Fruit fly (Drosophila melanogaster) whole organism, embryonic: ENCODE measurements around the gene CG4313.
A peak's percentile ranks its signal among the peaks of the same experiment; 100 is the strongest.

Experiments
- B-H1 ChIP-seq: fragments of 200-800 bp; sonication (Bioruptor generic); IDR thresholded peaks from 3 replicates; pipeline ENCODE4 v1.3.6; 2022; ENCODE audit warnings: missing biosample characterization, missing genetic modification characterization
- Bdp1 ChIP-seq: fragments of 200-800 bp; sonication (Bioruptor generic); optimal IDR thresholded peaks from 3 replicates; lab custom pipeline; 2016; ENCODE audit warnings: missing biosample characterization, missing genetic modification characterization
- CG10959 ChIP-seq: fragments of 200-800 bp; sonication (Bioruptor generic); IDR thresholded peaks from 2 replicates; pipeline ENCODE4 v1.3.6; 2022; ENCODE audit warnings: missing biosample characterization, missing genetic modification characterization
- CG10979 ChIP-seq: fragments of 200-800 bp; sonication (Bioruptor generic); optimal IDR thresholded peaks from 2 replicates; lab custom pipeline; 2018; ENCODE audit warnings: missing biosample characterization, mild to moderate bottlenecking, missing genetic modification characterization, moderate library complexity
- CG11560 ChIP-seq: fragments of 200-800 bp; sonication (Bioruptor generic); IDR thresholded peaks from 3 replicates; pipeline ENCODE4 v1.3.6; 2022; ENCODE audit warnings: missing biosample characterization, missing genetic modification characterization
- CG11695 ChIP-seq: fragments of 200-800 bp; sonication (Bioruptor generic); IDR thresholded peaks from 3 replicates; pipeline ENCODE4 v1.3.6; 2022; ENCODE audit warnings: missing biosample characterization, missing genetic modification characterization
- CG13894 ChIP-seq: fragments of 200-800 bp; sonication (Bioruptor generic); optimal IDR thresholded peaks from 3 replicates; lab custom pipeline; 2018; ENCODE audit warnings: missing biosample characterization, mild to moderate bottlenecking, missing genetic modification characterization, moderate library complexity
- CG14860 ChIP-seq: fragments of 200-800 bp; sonication (Bioruptor generic); IDR thresholded peaks from 3 replicates; pipeline ENCODE4 v1.3.6; 2022; ENCODE audit warnings: missing biosample characterization, missing genetic modification characterization; ENCODE audit not compliant: partially characterized antibody
- CG17361 ChIP-seq: fragments of 200-800 bp; sonication (Bioruptor generic); IDR thresholded peaks from 3 replicates; pipeline ENCODE4 v1.3.6; 2022; ENCODE audit warnings: missing biosample characterization, missing genetic modification characterization
- CG1792 ChIP-seq: fragments of 200-800 bp; sonication (Bioruptor generic); optimal IDR thresholded peaks from 2 replicates; lab custom pipeline; 2016; ENCODE audit warnings: missing biosample characterization, missing genetic modification characterization
- CG18619 ChIP-seq: fragments of 200-800 bp; sonication (Bioruptor generic); optimal IDR thresholded peaks from 3 replicates; lab custom pipeline; 2017; ENCODE audit warnings: missing biosample characterization, mild to moderate bottlenecking, missing genetic modification characterization
- CG3407 ChIP-seq: fragments of 200-800 bp; sonication (Bioruptor generic); optimal IDR thresholded peaks from 2 replicates; lab custom pipeline; 2018; ENCODE audit warnings: missing biosample characterization, mild to moderate bottlenecking, missing genetic modification characterization
- CG4282 ChIP-seq: fragments of 200-800 bp; sonication (Bioruptor generic); optimal IDR thresholded peaks from 2 replicates; lab custom pipeline; 2016; ENCODE audit warnings: missing biosample characterization, missing genetic modification characterization
- CG5953 ChIP-seq: fragments of 200-800 bp; sonication (Bioruptor generic); IDR thresholded peaks from 2 replicates; pipeline ENCODE4 v1.3.6; 2022; ENCODE audit warnings: missing biosample characterization, missing genetic modification characterization
- CG6854 ChIP-seq: fragments of 200-800 bp; sonication (Bioruptor generic); optimal IDR thresholded peaks from 3 replicates; lab custom pipeline; 2017; ENCODE audit warnings: missing biosample characterization, mild to moderate bottlenecking, missing genetic modification characterization
- CG7372 ChIP-seq: fragments of 200-800 bp; sonication (Bioruptor generic); IDR thresholded peaks from 2 replicates; pipeline ENCODE4 v1.3.6; 2022; ENCODE audit warnings: missing biosample characterization, missing genetic modification characterization
- CG8359 ChIP-seq: fragments of 200-800 bp; sonication (Bioruptor generic); optimal IDR thresholded peaks from 2 replicates; lab custom pipeline; 2017; ENCODE audit warnings: missing biosample characterization, mild to moderate bottlenecking, missing genetic modification characterization, borderline replicate concordance
- CG8765 ChIP-seq: fragments of 200-800 bp; sonication (Bioruptor generic); IDR thresholded peaks from 2 replicates; pipeline ENCODE4 v1.3.6; 2022; ENCODE audit warnings: missing biosample characterization, missing genetic modification characterization
- CTCF ChIP-seq: fragments of 200-800 bp; sonication (Bioruptor generic); optimal IDR thresholded peaks from 2 replicates; lab custom pipeline; 2017; ENCODE audit warnings: missing biosample characterization, mild to moderate bottlenecking, missing genetic modification characterization, moderate library complexity
- CrebB ChIP-seq: fragments of 200-800 bp; sonication (Bioruptor generic); optimal IDR thresholded peaks from 3 replicates; lab custom pipeline; 2018; ENCODE audit warnings: missing biosample characterization, mild to moderate bottlenecking, missing genetic modification characterization
- D19A ChIP-seq: fragments of 200-800 bp; optimal IDR thresholded peaks from 3 replicates; lab custom pipeline; 2019; ENCODE audit warnings: missing biosample characterization, mild to moderate bottlenecking, missing genetic modification characterization, moderate library complexity
- Dfd ChIP-seq, 2 experiments: fragments of >200 bp; optimal IDR thresholded peaks; 2 replicates each; lab custom pipeline; 2017; ENCODE audit warnings: missing biosample characterization in 2 of 2, missing genetic modification characterization in 2 of 2
- Dip3 ChIP-seq: fragments of 200-800 bp; sonication (Bioruptor generic); optimal IDR thresholded peaks from 3 replicates; lab custom pipeline; 2016; ENCODE audit warnings: missing biosample characterization, missing genetic modification characterization
- Gsc ChIP-seq: fragments of 200-800 bp; sonication (Bioruptor generic); IDR thresholded peaks from 2 replicates; pipeline ENCODE4 v1.3.6; 2022; ENCODE audit warnings: missing biosample characterization, missing genetic modification characterization
- Gug ChIP-seq: fragments of 200-800 bp; sonication (Bioruptor generic); IDR thresholded peaks from 4 replicates; pipeline ENCODE4 v1.3.6; 2022; ENCODE audit warnings: missing biosample characterization, missing genetic modification characterization
- H2.0 ChIP-seq: fragments of 200-800 bp; sonication (Bioruptor generic); IDR thresholded peaks from 2 replicates; pipeline ENCODE4 v1.3.6; 2022; ENCODE audit warnings: missing biosample characterization, missing genetic modification characterization
- HHEX ChIP-seq: fragments of 200-800 bp; sonication (Bioruptor generic); optimal IDR thresholded peaks from 3 replicates; lab custom pipeline; 2017; ENCODE audit warnings: missing biosample characterization, mild to moderate bottlenecking, missing genetic modification characterization, missing genetic modification reagents
- HLH4C ChIP-seq: fragments of 200-800 bp; sonication (Bioruptor generic); IDR thresholded peaks from 3 replicates; pipeline ENCODE4 v1.3.6; 2022; ENCODE audit warnings: missing biosample characterization, missing genetic modification characterization; ENCODE audit not compliant: partially characterized antibody
- NC2α ChIP-seq: fragments of 200-800 bp; sonication (Bioruptor generic); optimal IDR thresholded peaks from 2 replicates; lab custom pipeline; 2016; ENCODE audit warnings: missing biosample characterization, missing genetic modification characterization
- Optix ChIP-seq: fragments of 200-800 bp; sonication (Bioruptor generic); IDR thresholded peaks from 3 replicates; pipeline ENCODE4 v1.3.6; 2022; ENCODE audit warnings: missing biosample characterization, missing genetic modification characterization
- Spps ChIP-seq: fragments of 200-800 bp; sonication (Bioruptor generic); optimal IDR thresholded peaks from 2 replicates; lab custom pipeline; 2018; ENCODE audit warnings: missing biosample characterization, mild to moderate bottlenecking, missing genetic modification characterization
- Tbp ChIP-seq: fragments of >200 bp; optimal IDR thresholded peaks from 2 replicates; lab custom pipeline; 2018; ENCODE audit warnings: missing biosample characterization, missing genetic modification characterization
- ap ChIP-seq: fragments of 200-800 bp; sonication (Bioruptor generic); IDR thresholded peaks from 2 replicates; pipeline ENCODE4 v1.3.6; 2022; ENCODE audit warnings: missing biosample characterization, missing genetic modification characterization
- crp ChIP-seq, 2 experiments: fragments of 200-800 bp; sonication (Bioruptor generic); optimal IDR thresholded peaks; 2 replicates in 1 of 2; 3 replicates in 1 of 2; lab custom pipeline; 2017; ENCODE audit warnings: missing biosample characterization in 2 of 2, missing genetic modification characterization in 2 of 2, mild to moderate bottlenecking in 1 of 2, moderate library complexity in 1 of 2
- emc ChIP-seq: fragments of 200-800 bp; sonication (Bioruptor generic); optimal IDR thresholded peaks from 2 replicates; lab custom pipeline; 2016; ENCODE audit warnings: missing biosample characterization, missing genetic modification characterization
- ewg ChIP-seq: fragments of 200-800 bp; sonication (Bioruptor generic); optimal IDR thresholded peaks from 3 replicates; lab custom pipeline; 2017; ENCODE audit warnings: mild to moderate bottlenecking, missing biosample characterization, missing genetic modification reagents, missing genetic modification characterization
- exex ChIP-seq: fragments of 200-800 bp; sonication (Bioruptor generic); optimal IDR thresholded peaks from 4 replicates; lab custom pipeline; 2018; ENCODE audit warnings: missing biosample characterization, mild to moderate bottlenecking, missing genetic modification characterization, moderate library complexity
- ftz-f1 ChIP-seq: fragments of 200-800 bp; sonication (Bioruptor generic); optimal IDR thresholded peaks from 2 replicates; lab custom pipeline; 2016; ENCODE audit warnings: missing biosample characterization, missing genetic modification characterization
- ind ChIP-seq: fragments of 200-800 bp; sonication (Bioruptor generic); optimal IDR thresholded peaks from 3 replicates; lab custom pipeline; 2016; ENCODE audit warnings: missing biosample characterization, missing genetic modification characterization
- nom ChIP-seq: fragments of 200-800 bp; sonication (Bioruptor generic); optimal IDR thresholded peaks from 2 replicates; lab custom pipeline; 2017; ENCODE audit warnings: missing biosample characterization, missing genetic modification characterization, mild to moderate bottlenecking, moderate library complexity, missing genetic modification reagents
- pan ChIP-seq, 4 experiments: fragments of >200 bp in 3 of 4; fragments of 200-800 bp in 1 of 4; sonication (Bioruptor generic) in 1 of 4; optimal IDR thresholded peaks in 3 of 4; IDR thresholded peaks in 1 of 4; 2 replicates each; pipeline versions ENCODE4 v1.3.6 to Lab custom; 2017 to 2022; ENCODE audit warnings: missing biosample characterization in 2 of 4, missing genetic modification characterization in 2 of 4, mixed read lengths in 1 of 4
- pros ChIP-seq: fragments of 200-800 bp; sonication (Bioruptor generic); optimal IDR thresholded peaks from 3 replicates; lab custom pipeline; 2019; ENCODE audit warnings: missing biosample characterization, mild to moderate bottlenecking, missing genetic modification characterization, moderate library complexity
- sc ChIP-seq, 3 experiments: fragments of >200 bp in 2 of 3; fragments of 200-800 bp in 1 of 3; sonication (Bioruptor generic) in 1 of 3; optimal IDR thresholded peaks; 2 replicates in 2 of 3; 3 replicates in 1 of 3; lab custom pipeline; 2017; ENCODE audit warnings: mild to moderate bottlenecking in 1 of 3, missing biosample characterization in 1 of 3, missing genetic modification characterization in 1 of 3, missing genetic modification reagents in 1 of 3
- sr ChIP-seq: fragments of 200-800 bp; sonication (Bioruptor generic); IDR thresholded peaks from 3 replicates; pipeline ENCODE4 v1.3.6; 2022; ENCODE audit warnings: missing biosample characterization, missing genetic modification characterization
- unpg ChIP-seq: fragments of 200-800 bp; sonication (Bioruptor generic); optimal IDR thresholded peaks from 3 replicates; lab custom pipeline; 2018; ENCODE audit warnings: missing biosample characterization, mild to moderate bottlenecking, missing genetic modification characterization, moderate library complexity
- vfl ChIP-seq: fragments of 200-800 bp; sonication (Bioruptor generic); optimal IDR thresholded peaks from 2 replicates; lab custom pipeline; 2016; ENCODE audit warnings: missing biosample characterization, missing genetic modification characterization
- vvl ChIP-seq: fragments of 200-800 bp; sonication (Bioruptor generic); IDR thresholded peaks from 2 replicates; pipeline ENCODE4 v1.3.6; 2022; ENCODE audit warnings: missing biosample characterization, missing genetic modification characterization
- wdn ChIP-seq: fragments of 200-800 bp; sonication (Bioruptor generic); IDR thresholded peaks from 2 replicates; pipeline ENCODE4 v1.3.6; 2022; ENCODE audit warnings: missing biosample characterization, missing genetic modification characterization
- zf30C ChIP-seq: fragments of 200-800 bp; sonication (Bioruptor generic); optimal IDR thresholded peaks from 3 replicates; lab custom pipeline; 2018; ENCODE audit warnings: missing biosample characterization, mild to moderate bottlenecking, missing genetic modification characterization

CG4313 gene

dm6 chrX:2009453-2010009 is 32.1 kb upstream of the CG4313 start (continued):
- peak; percentile 69 for TF ChIP-seq ind (GFP tag; lab: Kevin White, UChicago)
- TF ChIP-seq ewg: peak; percentile 44
- TF ChIP-seq Tbp (GFP tag; lab: Kevin White, UChicago): no peak
- no peak for TF ChIP-seq emc
- TF ChIP-seq vfl: peak; percentile 59
- peak in 1 of 2 experiments; percentile 67 for TF ChIP-seq crp (GFP tag; optimal IDR thresholded peaks at IDR 0.05; lab: Kevin White, UChicago)
- TF ChIP-seq H2.0 (GFP tag; lab: Robert Waterston, UW): peak; percentile 41; the same call in 1 of the 2 replicates
- TF ChIP-seq CG18619 (GFP tag; lab: Kevin White, UChicago): peak; percentile 86
- peak; percentile 76 for TF ChIP-seq CG1792
- 0 out of 2 replicates have a peak, but pooled peaks have one; percentile 39 for TF ChIP-seq CG5953 (GFP tag; lab: Robert Waterston, UW)
- TF ChIP-seq CG14860 (GFP tag; lab: Robert Waterston, UW): no peak
- TF ChIP-seq nom (GFP tag; lab: Kevin White, UChicago): no peak
- TF ChIP-seq CG6854 (GFP tag; lab: Kevin White, UChicago): peak; percentile 54
- no peak for TF ChIP-seq HLH4C (GFP tag; lab: Robert Waterston, UW)
- no peak for TF ChIP-seq CG11560
- 0 out of 2 replicates have a peak, but pooled peaks have one; percentile 37 for TF ChIP-seq CG7372 (GFP tag; lab: Robert Waterston, UW)
- no peak for TF ChIP-seq Dfd (GFP tag; optimal IDR thresholded peaks at IDR 0.05; lab: Kevin White, UChicago)
- peak; percentile 74 for TF ChIP-seq CG10979
- no peak; the same call in 2 of the 3 replicates for TF ChIP-seq Optix (GFP tag; lab: Robert Waterston, UW)
- no peak for TF ChIP-seq Spps (tag; lab: Kevin White, UChicago)
- peak; percentile 34; the same call in 2 of the 4 replicates for TF ChIP-seq Gug (GFP tag; lab: Robert Waterston, UW)
- TF ChIP-seq HHEX (GFP tag; lab: Kevin White, UChicago): peak; percentile 64
- TF ChIP-seq pan (optimal IDR thresholded peaks at IDR 0.05; lab: Kevin White, UChicago): no peak
- peak in 1 of 2 experiments; percentile 60 for TF ChIP-seq pan (GFP tag; optimal IDR thresholded peaks at IDR 0.05 in 1 of 2, IDR thresholded peaks at IDR 0.05 in 1 of 2)
- no peak for TF ChIP-seq CG13894 (tag; lab: Kevin White, UChicago)
- TF ChIP-seq zf30C (GFP tag; lab: Kevin White, UChicago): peak; percentile 72
- TF ChIP-seq D19A (tag; lab: Kevin White, UChicago): peak; percentile 81
- no peak for TF ChIP-seq ftz-f1
- TF ChIP-seq CG8359 (GFP tag; lab: Kevin White, UChicago): peak; percentile 51
- peak; percentile 17 for TF ChIP-seq exex (tag; lab: Kevin White, UChicago)
- TF ChIP-seq unpg (GFP tag; lab: Kevin White, UChicago): peak; percentile 56
- TF ChIP-seq Dip3 (GFP tag; lab: Kevin White, UChicago): peak; percentile 82
- TF ChIP-seq vvl (GFP tag; lab: Robert Waterston, UW): peak; percentile 41; the same call in 1 of the 2 replicates
- TF ChIP-seq CTCF: peak; percentile 10
- peak; percentile 58 for TF ChIP-seq CG4282 (GFP tag; lab: Kevin White, UChicago)
- TF ChIP-seq B-H1 (GFP tag; lab: Robert Waterston, UW): no peak; the same call in 1 of the 3 replicates
- TF ChIP-seq CrebB (tag; lab: Kevin White, UChicago): no peak
- TF ChIP-seq CG17361 (GFP tag; lab: Robert Waterston, UW): peak; percentile 94
- no peak for TF ChIP-seq pros (GFP tag; lab: Kevin White, UChicago)
- TF ChIP-seq wdn (GFP tag; lab: Robert Waterston, UW): peak; percentile 52; the same call in 1 of the 2 replicates
- no peak; the same call in 2 of the 3 replicates for TF ChIP-seq CG11695 (GFP tag; lab: Robert Waterston, UW)
- peak; percentile 13 for TF ChIP-seq CG3407 (GFP tag; lab: Kevin White, UChicago)
- TF ChIP-seq NC2α (GFP tag; lab: Kevin White, UChicago): peak; percentile 52
- no peak for TF ChIP-seq ap (GFP tag; lab: Robert Waterston, UW)
- peak; percentile 13 for TF ChIP-seq Bdp1
- TF ChIP-seq CG10959 (GFP tag; lab: Robert Waterston, UW): no peak; the same call in 1 of the 2 replicates
- TF ChIP-seq Gsc (GFP tag; lab: Robert Waterston, UW): no peak
- 0 out of 2 replicates have a peak, but pooled peaks have one; percentile 14 for TF ChIP-seq CG8765 (GFP tag; lab: Robert Waterston, UW)
- 0 out of 3 replicates have a peak, but pooled peaks have one; percentile 4 for TF ChIP-seq sr
- TF ChIP-seq sc (optimal IDR thresholded peaks at IDR 0.05; lab: Kevin White, UChicago): no peak
- TF ChIP-seq sc (GFP tag; optimal IDR thresholded peaks at IDR 0.05; lab: Kevin White, UChicago): peak; percentile 80
